Fruit fly (Drosophila melanogaster) whole organism, embryonic: ENCODE measurements around the gene CG15638.

ENCODE experiments used
- Atf-2 ChIP-seq: fragments of 200-800 bp; sonication (Bioruptor generic); optimal IDR thresholded peaks from 2 replicates; lab custom pipeline; 2016; ENCODE audit warnings: missing biosample characterization, missing genetic modification characterization
- CG10543 ChIP-seq: fragments of 200-800 bp; sonication (Bioruptor generic); optimal IDR thresholded peaks from 3 replicates; lab custom pipeline; 2017; ENCODE audit warnings: missing biosample characterization, mild to moderate bottlenecking, missing genetic modification characterization, moderate library complexity
- CG11695 ChIP-seq: fragments of 200-800 bp; sonication (Bioruptor generic); IDR thresholded peaks from 3 replicates; pipeline ENCODE4 v1.3.6; 2022; ENCODE audit warnings: missing biosample characterization, missing genetic modification characterization
- CG12236 ChIP-seq: fragments of 200-800 bp; sonication (Bioruptor generic); optimal IDR thresholded peaks from 2 replicates; lab custom pipeline; 2016; ENCODE audit warnings: missing biosample characterization, missing genetic modification characterization
- CG1233 ChIP-seq: fragments of 200-800 bp; sonication (Bioruptor generic); optimal IDR thresholded peaks from 4 replicates; lab custom pipeline; 2018; ENCODE audit warnings: missing biosample characterization, mild to moderate bottlenecking, missing genetic modification characterization
- CG12391 ChIP-seq: fragments of 200-800 bp; sonication (Bioruptor generic); optimal IDR thresholded peaks from 3 replicates; lab custom pipeline; 2018; ENCODE audit warnings: missing biosample characterization, mild to moderate bottlenecking, missing genetic modification characterization, moderate library complexity
- CG14710 ChIP-seq: fragments of 200-800 bp; sonication (Bioruptor generic); optimal IDR thresholded peaks from 3 replicates; lab custom pipeline; 2019; ENCODE audit warnings: missing biosample characterization, mild to moderate bottlenecking, missing genetic modification characterization, moderate library complexity
- CG1529 ChIP-seq: fragments of 200-800 bp; sonication (Bioruptor generic); optimal IDR thresholded peaks from 3 replicates; lab custom pipeline; 2018; ENCODE audit warnings: missing biosample characterization, missing genetic modification characterization
- CG15601 ChIP-seq: fragments of 200-800 bp; sonication (Bioruptor generic); optimal IDR thresholded peaks from 3 replicates; lab custom pipeline; 2019; ENCODE audit warnings: missing biosample characterization, mild to moderate bottlenecking, missing genetic modification characterization, moderate library complexity
- CG16815 ChIP-seq: fragments of 200-800 bp; sonication (Bioruptor generic); optimal IDR thresholded peaks from 3 replicates; lab custom pipeline; 2017; ENCODE audit warnings: missing biosample characterization, mild to moderate bottlenecking, missing genetic modification characterization
- CG17328 ChIP-seq: fragments of 200-800 bp; sonication (Bioruptor generic); IDR thresholded peaks from 2 replicates; pipeline ENCODE4 v1.3.6; 2022; ENCODE audit warnings: missing biosample characterization, missing genetic modification characterization
- CG2678 ChIP-seq: fragments of 200-800 bp; sonication (Bioruptor generic); optimal IDR thresholded peaks from 3 replicates; lab custom pipeline; 2019; ENCODE audit warnings: missing biosample characterization, mild to moderate bottlenecking, missing genetic modification characterization, moderate library complexity
- CG3163 ChIP-seq: fragments of 200-800 bp; sonication (Bioruptor generic); optimal IDR thresholded peaks from 3 replicates; lab custom pipeline; 2016; ENCODE audit warnings: missing biosample characterization, missing genetic modification characterization
- CG4282 ChIP-seq: fragments of 200-800 bp; sonication (Bioruptor generic); optimal IDR thresholded peaks from 2 replicates; lab custom pipeline; 2016; ENCODE audit warnings: missing biosample characterization, missing genetic modification characterization
- CG4424 ChIP-seq: fragments of 200-800 bp; sonication (Bioruptor generic); optimal IDR thresholded peaks from 3 replicates; lab custom pipeline; 2016; ENCODE audit warnings: missing biosample characterization, missing genetic modification characterization
- CG5953 ChIP-seq: fragments of 200-800 bp; sonication (Bioruptor generic); IDR thresholded peaks from 2 replicates; pipeline ENCODE4 v1.3.6; 2022; ENCODE audit warnings: missing biosample characterization, missing genetic modification characterization
- CG6654 ChIP-seq: fragments of 200-800 bp; sonication (Bioruptor generic); optimal IDR thresholded peaks from 2 replicates; lab custom pipeline; 2017; ENCODE audit warnings: missing biosample characterization, mild to moderate bottlenecking, missing genetic modification characterization
- CG7357 ChIP-seq: fragments of 200-800 bp; sonication (Bioruptor generic); IDR thresholded peaks from 3 replicates; pipeline ENCODE4 v1.3.6; 2022; ENCODE audit warnings: missing biosample characterization, missing genetic modification characterization
- CG9215 ChIP-seq: fragments of 200-800 bp; sonication (Bioruptor generic); IDR thresholded peaks from 2 replicates; pipeline ENCODE4 v1.3.6; 2022; ENCODE audit warnings: missing biosample characterization, missing genetic modification characterization
- CG9727 ChIP-seq: fragments of 200-800 bp; sonication (Bioruptor generic); optimal IDR thresholded peaks from 3 replicates; lab custom pipeline; 2017; ENCODE audit warnings: missing biosample characterization, mild to moderate bottlenecking, missing genetic modification characterization
- CG9876 ChIP-seq: fragments of 200-800 bp; sonication (Bioruptor generic); optimal IDR thresholded peaks from 2 replicates; lab custom pipeline; 2016; ENCODE audit warnings: missing biosample characterization, missing genetic modification characterization
- CHES-1-like ChIP-seq: fragments of 200-800 bp; sonication (Bioruptor generic); optimal IDR thresholded peaks from 2 replicates; lab custom pipeline; 2016; ENCODE audit warnings: missing biosample characterization, missing genetic modification characterization
- Dip3 ChIP-seq: fragments of 200-800 bp; sonication (Bioruptor generic); optimal IDR thresholded peaks from 3 replicates; lab custom pipeline; 2016; ENCODE audit warnings: missing biosample characterization, missing genetic modification characterization
- Dll ChIP-seq: fragments of 200-800 bp; sonication (Bioruptor generic); IDR thresholded peaks from 4 replicates; pipeline ENCODE4 v1.3.6; 2022; ENCODE audit warnings: missing biosample characterization, missing genetic modification characterization; ENCODE audit not compliant: partially characterized antibody
- Dp ChIP-seq: fragments of 200-800 bp; sonication (Bioruptor generic); optimal IDR thresholded peaks from 2 replicates; lab custom pipeline; 2018; ENCODE audit warnings: missing biosample characterization, mild to moderate bottlenecking, missing genetic modification characterization, moderate library complexity
- E2f2 ChIP-seq: fragments of 200-800 bp; sonication (Bioruptor generic); IDR thresholded peaks from 2 replicates; pipeline ENCODE4 v1.3.6; 2022; ENCODE audit warnings: missing biosample characterization, missing genetic modification characterization
- GATAe ChIP-seq: fragments of 200-800 bp; sonication (Bioruptor generic); conservative IDR thresholded peaks from 2 replicates; pipeline ENCODE4 v1.3.6; 2022; ENCODE audit warnings: missing biosample characterization, missing genetic modification characterization
- Gsc ChIP-seq: fragments of 200-800 bp; sonication (Bioruptor generic); IDR thresholded peaks from 2 replicates; pipeline ENCODE4 v1.3.6; 2022; ENCODE audit warnings: missing biosample characterization, missing genetic modification characterization
- MESR4 ChIP-seq: fragments of 200-800 bp; sonication (Bioruptor generic); optimal IDR thresholded peaks from 2 replicates; lab custom pipeline; 2018; ENCODE audit warnings: missing biosample characterization, mild to moderate bottlenecking, missing genetic modification characterization, moderate library complexity
- Max ChIP-seq: fragments of 200-800 bp; sonication (Bioruptor generic); optimal IDR thresholded peaks from 2 replicates; lab custom pipeline; 2016; ENCODE audit warnings: missing biosample characterization, mild to moderate bottlenecking, missing genetic modification characterization
- NC2β ChIP-seq: fragments of 200-800 bp; sonication (Bioruptor generic); optimal IDR thresholded peaks from 2 replicates; lab custom pipeline; 2016; ENCODE audit warnings: missing biosample characterization, missing genetic modification characterization
- NfI ChIP-seq: fragments of 200-800 bp; sonication (Bioruptor generic); optimal IDR thresholded peaks from 3 replicates; lab custom pipeline; 2018; ENCODE audit warnings: missing biosample characterization, mild to moderate bottlenecking, missing genetic modification characterization, moderate library complexity
- Opbp ChIP-seq: fragments of 200-800 bp; sonication (Bioruptor generic); IDR thresholded peaks from 3 replicates; pipeline ENCODE4 v1.3.6; 2022; ENCODE audit warnings: missing biosample characterization, missing genetic modification characterization; ENCODE audit not compliant: partially characterized antibody
- Side ChIP-seq: fragments of 200-800 bp; sonication (Bioruptor generic); optimal IDR thresholded peaks from 2 replicates; lab custom pipeline; 2016; ENCODE audit warnings: missing biosample characterization, missing genetic modification characterization
- Taf1 ChIP-seq: fragments of 200-800 bp; sonication (Bioruptor generic); IDR thresholded peaks from 2 replicates; pipeline ENCODE4 v1.3.6; 2022; ENCODE audit warnings: missing biosample characterization, missing genetic modification characterization
- Vsx1 ChIP-seq: fragments of 200-800 bp; sonication (Bioruptor generic); optimal IDR thresholded peaks from 2 replicates; lab custom pipeline; 2017; ENCODE audit warnings: missing biosample characterization, mild to moderate bottlenecking, missing genetic modification characterization, missing genetic modification reagents
- Xrp1 ChIP-seq: fragments of 200-800 bp; sonication (Bioruptor generic); IDR thresholded peaks from 2 replicates; pipeline ENCODE4 v1.3.6; 2022; ENCODE audit warnings: missing biosample characterization, missing genetic modification characterization
- chif ChIP-seq, 2 experiments: fragments of 200-800 bp; sonication (Bioruptor generic); optimal IDR thresholded peaks; 3 replicates each; lab custom pipeline; 2016; ENCODE audit warnings: missing biosample characterization in 2 of 2, missing genetic modification characterization in 2 of 2
- croc ChIP-seq: fragments of 200-800 bp; sonication (Bioruptor generic); conservative IDR thresholded peaks from 3 replicates; pipeline ENCODE4 v1.3.6; 2022; ENCODE audit warnings: missing biosample characterization, missing genetic modification characterization
- fd3F ChIP-seq: fragments of 200-800 bp; sonication (Bioruptor generic); optimal IDR thresholded peaks from 2 replicates; lab custom pipeline; 2018; ENCODE audit warnings: missing biosample characterization, mild to moderate bottlenecking, missing genetic modification characterization, moderate library complexity
- gt ChIP-seq: fragments of 200-800 bp; sonication (Bioruptor generic); IDR thresholded peaks from 2 replicates; pipeline ENCODE4 v1.3.6; 2022; ENCODE audit warnings: missing biosample characterization, missing genetic modification characterization
- ham ChIP-seq: fragments of 200-800 bp; sonication (Bioruptor generic); IDR thresholded peaks from 2 replicates; pipeline ENCODE4 v1.3.6; 2022; ENCODE audit warnings: missing biosample characterization, missing genetic modification characterization
- insv ChIP-seq, 2 experiments: fragments of 200-800 bp; sonication (Bioruptor generic); optimal IDR thresholded peaks; 3 replicates each; lab custom pipeline; 2016 to 2018; ENCODE audit warnings: missing biosample characterization in 2 of 2, missing genetic modification characterization in 2 of 2
- jigr1 ChIP-seq: fragments of 200-800 bp; sonication (Bioruptor generic); IDR thresholded peaks from 3 replicates; pipeline ENCODE4 v1.3.6; 2022; ENCODE audit warnings: missing biosample characterization, missing genetic modification characterization
- lab ChIP-seq: fragments of 200-800 bp; sonication (Bioruptor generic); optimal IDR thresholded peaks from 3 replicates; lab custom pipeline; 2017; ENCODE audit warnings: missing biosample characterization, missing genetic modification characterization, mild to moderate bottlenecking, moderate library complexity, missing genetic modification reagents
- mld ChIP-seq: fragments of 200-800 bp; sonication (Bioruptor generic); IDR thresholded peaks from 3 replicates; pipeline ENCODE4 v1.3.6; 2022; ENCODE audit warnings: missing biosample characterization, missing genetic modification characterization; ENCODE audit not compliant: partially characterized antibody
- nau ChIP-seq: fragments of 200-800 bp; sonication (Bioruptor generic); optimal IDR thresholded peaks from 3 replicates; lab custom pipeline; 2017; ENCODE audit warnings: missing biosample characterization, mild to moderate bottlenecking, missing genetic modification characterization, missing genetic modification reagents
- prd ChIP-seq, 3 experiments: fragments of >200 bp in 2 of 3; fragments of 200-800 bp in 1 of 3; sonication (Bioruptor generic) in 1 of 3; optimal IDR thresholded peaks in 2 of 3; IDR thresholded peaks in 1 of 3; 2 replicates in 2 of 3; 3 replicates in 1 of 3; pipeline versions ENCODE4 v1.3.6 to Lab custom; 2017 to 2022; ENCODE audit warnings: missing biosample characterization in 1 of 3, missing genetic modification characterization in 1 of 3
- ro ChIP-seq: fragments of 200-800 bp; sonication (Bioruptor generic); IDR thresholded peaks from 2 replicates; pipeline ENCODE4 v1.3.6; 2022; ENCODE audit warnings: missing biosample characterization, missing genetic modification characterization
- ssp ChIP-seq: fragments of 200-800 bp; sonication (Bioruptor generic); IDR thresholded peaks from 2 replicates; pipeline ENCODE4 v1.3.6; 2022; ENCODE audit warnings: missing biosample characterization, missing genetic modification characterization
- usp ChIP-seq: fragments of >200 bp; optimal IDR thresholded peaks from 2 replicates; lab custom pipeline; 2017; ENCODE audit warnings: missing biosample characterization, missing genetic modification characterization
- z ChIP-seq: fragments of 200-800 bp; sonication (Bioruptor generic); IDR thresholded peaks from 3 replicates; pipeline ENCODE4 v1.3.6; 2022; ENCODE audit warnings: missing biosample characterization, missing genetic modification characterization

Gene CG15638

DNA sequence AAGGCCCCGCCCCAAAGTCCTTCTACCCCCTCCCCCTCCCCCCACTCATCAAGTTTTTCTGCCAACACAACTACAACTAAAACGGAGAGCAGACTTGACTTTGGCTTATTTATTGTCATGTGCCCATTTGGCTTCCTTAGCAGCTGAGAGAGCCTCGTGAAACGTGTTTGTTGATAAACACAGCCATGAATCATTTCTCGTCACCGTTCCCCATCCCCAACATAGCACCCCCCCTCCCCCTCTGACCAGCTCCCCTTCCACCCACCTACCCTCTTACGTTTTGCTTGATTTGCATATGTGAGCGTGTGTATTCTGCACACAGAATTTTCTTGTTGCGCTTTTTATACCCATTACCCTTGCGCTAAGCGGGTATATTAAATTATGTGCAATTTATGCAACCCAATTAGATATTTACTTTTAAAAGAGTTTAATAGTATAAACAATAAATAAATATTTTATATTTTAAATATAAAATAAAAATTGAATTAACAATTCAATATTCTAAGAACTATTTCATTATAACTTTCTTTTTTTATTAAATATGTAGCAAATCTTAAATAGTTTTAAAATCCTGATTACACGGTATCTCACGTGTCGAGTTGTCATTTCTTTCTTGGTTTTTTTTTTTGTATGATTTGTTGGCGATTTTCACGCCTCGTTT lies 36.3 kb upstream of the CG15638 start (continued):
- TF ChIP-seq CG9215 (GFP tag; lab: Robert Waterston, UW) (no peak), ssp (GFP tag; lab: Robert Waterston, UW) (no peak), CG12391 (tag; lab: Kevin White, UChicago) (peak; percentile 26), lab (peak; percentile 4), CG14710 (no peak), Opbp (GFP tag; lab: Robert Waterston, UW) (no peak), CG12236 (no peak), Vsx1 (no peak), chif (GFP tag; optimal IDR thresholded peaks at IDR 0.05; lab: Kevin White, UChicago) (no peak), prd (optimal IDR thresholded peaks at IDR 0.05; lab: Kevin White, UChicago) (no peak), prd (GFP tag; IDR thresholded peaks at IDR 0.05; lab: Robert Waterston, UW) (no peak; the same call in 2 of the 3 replicates), mld (no peak), CG1233 (GFP tag; lab: Kevin White, UChicago) (no peak), Dll (GFP tag; lab: Robert Waterston, UW) (no peak), CG2678 (tag; lab: Kevin White, UChicago) (peak; percentile 74), ro (no peak), CG6654 (GFP tag; lab: Kevin White, UChicago) (no peak), CG4282 (GFP tag; lab: Kevin White, UChicago) (no peak), jigr1 (GFP tag; lab: Robert Waterston, UW) (no peak), CG3163 (GFP tag; lab: Kevin White, UChicago) (no peak), nau (no peak), gt (no peak), E2f2 (GFP tag; lab: Robert Waterston, UW) (no peak; the same call in 1 of the 2 replicates), ham (no peak), Taf1 (no peak), MESR4 (GFP tag; lab: Kevin White, UChicago) (no peak), Dip3 (no peak), Gsc (no peak), croc (GFP tag; lab: Robert Waterston, UW) (no peak), CG17328 (GFP tag; lab: Robert Waterston, UW) (no peak), Xrp1 (peak; percentile 14; the same call in 1 of the 2 replicates), Atf-2 (no peak), usp (GFP tag; lab: Kevin White, UChicago) (no peak), Max (GFP tag; lab: Kevin White, UChicago) (no peak), CG16815 (GFP tag; lab: Kevin White, UChicago) (no peak), insv (GFP tag; optimal IDR thresholded peaks at IDR 0.05; lab: Kevin White, UChicago) (no peak), fd3F (GFP tag; lab: Kevin White, UChicago) (no peak), Side (GFP tag; lab: Kevin White, UChicago) (no peak), CG5953 (GFP tag; lab: Robert Waterston, UW) (no peak)

dm6 chr2L:13570982-13571426 lies 35.4 kb upstream of the CG15638 start:
- TF ChIP-seq GATAe (no peak), NfI (GFP tag; lab: Kevin White, UChicago) (peak; percentile 33), CG12391 (tag; lab: Kevin White, UChicago) (peak; percentile 43), CHES-1-like (GFP tag; lab: Kevin White, UChicago) (no peak), CG1529 (GFP tag; lab: Kevin White, UChicago) (peak; percentile 44), CG10543 (GFP tag; lab: Kevin White, UChicago) (no peak), NC2β (GFP tag; lab: Kevin White, UChicago) (no peak), z (no peak), CG7357 (GFP tag; lab: Robert Waterston, UW) (0 out of 3 replicates have a peak, but pooled peaks have one; percentile 28), CG11695 (0 out of 3 replicates have a peak, but pooled peaks have one; percentile 25), Dp (no peak), CG9727 (peak; percentile 15), CG9876 (no peak), CG15601 (peak; percentile 1), CG4424 (GFP tag; lab: Kevin White, UChicago) (peak; percentile 60)
